Worm (Caenorhabditis elegans) whole organism, early embryonic: ENCODE results near the gene C45B11.9.

Experiments used
- B0310.2 ChIP-seq: sonication (generic microtip); optimal IDR thresholded peaks from 2 replicates; lab custom pipeline; 2016; ENCODE audit warnings: mild to moderate bottlenecking, missing genetic modification characterization, missing compliant biosample characterization
- F13C5.2 ChIP-seq: sonication (generic microtip); optimal IDR thresholded peaks from 2 replicates; lab custom pipeline; 2017; ENCODE audit warnings: mild to moderate bottlenecking, missing genetic modification characterization, inconsistent platforms, missing compliant biosample characterization
- ama-1 ChIP-seq: fragments of 150-350 bp; optimal IDR thresholded peaks from 2 replicates; lab custom pipeline; 2014
- ceh-13 ChIP-seq: fragments of 200-800 bp; sonication (Bioruptor generic); optimal IDR thresholded peaks from 2 replicates; lab custom pipeline; 2018; ENCODE audit warnings: mild to moderate bottlenecking, missing genetic modification characterization, missing compliant biosample characterization
- ceh-36 ChIP-seq: sonication (generic microtip); optimal IDR thresholded peaks from 2 replicates; lab custom pipeline; 2016; ENCODE audit warnings: missing genetic modification characterization, inconsistent platforms, missing compliant biosample characterization
- ets-7 ChIP-seq: sonication (generic microtip); optimal IDR thresholded peaks from 2 replicates; lab custom pipeline; 2016; ENCODE audit warnings: missing genotype, missing genetic modification characterization, missing compliant biosample characterization
- flt-1 ChIP-seq: fragments of 200-800 bp; sonication (Bioruptor generic); IDR thresholded peaks from 2 replicates; pipeline ENCODE4 v1.3.6; 2022; ENCODE audit warnings: missing genetic modification characterization, missing compliant biosample characterization
- hmbx-1 ChIP-seq: sonication (generic microtip); optimal IDR thresholded peaks from 2 replicates; lab custom pipeline; 2016; ENCODE audit warnings: mild to moderate bottlenecking, missing genetic modification characterization, missing compliant biosample characterization
- hnd-1 ChIP-seq: sonication (generic microtip); optimal IDR thresholded peaks from 2 replicates; lab custom pipeline; 2016; ENCODE audit warnings: missing genetic modification characterization, missing compliant biosample characterization
- pes-1 ChIP-seq: fragments of 200-800 bp; sonication (Bioruptor generic); IDR thresholded peaks from 2 replicates; pipeline ENCODE4 v1.3.6; 2022; ENCODE audit warnings: missing genetic modification reagents, missing genetic modification characterization, missing compliant biosample characterization
- scrt-1 ChIP-seq: fragments of 200-800 bp; sonication (Bioruptor generic); IDR thresholded peaks from 2 replicates; pipeline ENCODE4 v1.3.6; 2022; ENCODE audit warnings: missing genetic modification characterization, missing compliant biosample characterization
- sea-1 ChIP-seq: fragments of 200-800 bp; sonication (Bioruptor generic); conservative IDR thresholded peaks from 2 replicates; pipeline ENCODE4 v1.3.6; 2022; ENCODE audit warnings: missing genetic modification characterization, missing compliant biosample characterization
- tbx-37 ChIP-seq: fragments of 200-800 bp; sonication (Bioruptor generic); conservative IDR thresholded peaks from 2 replicates; pipeline ENCODE4 v1.3.6; 2022; ENCODE audit warnings: missing genetic modification reagents, missing genetic modification characterization, missing compliant biosample characterization
- tra-4 ChIP-seq: sonication (generic microtip); optimal IDR thresholded peaks from 2 replicates; lab custom pipeline; 2017; ENCODE audit warnings: missing genetic modification characterization, missing compliant biosample characterization

DNA sequence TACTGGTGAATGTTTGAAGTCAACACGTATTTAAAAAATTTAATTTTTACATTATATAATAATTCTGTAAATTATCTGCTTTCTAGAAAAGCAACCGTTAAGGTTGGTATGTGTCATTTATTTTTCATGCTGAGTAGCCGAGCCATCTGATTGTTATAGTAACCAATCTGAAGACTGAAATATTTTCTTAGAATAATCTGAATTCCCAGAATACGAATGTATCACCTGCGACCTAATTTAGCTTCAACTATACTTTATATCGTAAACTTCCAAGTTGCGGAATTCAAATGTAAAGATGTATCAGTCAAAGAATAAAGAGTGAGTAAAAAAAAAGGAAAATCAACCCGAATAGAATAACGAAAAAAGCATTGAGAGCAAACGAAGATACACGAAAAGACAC is 6.9 kb upstream of the C45B11.9 start:
- TF ChIP-seq sea-1 (no peak), scrt-1 (GFP tag; lab: Robert Waterston, UW) (no peak), ets-7 (tag; lab: Kevin White, UChicago) (no peak), tra-4 (tag; lab: Kevin White, UChicago) (no peak), B0310.2 (tag; lab: Kevin White, UChicago) (no peak), flt-1 (GFP tag; lab: Robert Waterston, UW) (no peak), hmbx-1 (tag; lab: Kevin White, UChicago) (no peak), ama-1 (lab: Kevin White, UChicago) (no peak), tbx-37 (GFP tag; lab: Robert Waterston, UW) (no peak), F13C5.2 (tag; lab: Kevin White, UChicago) (no peak), hnd-1 (no peak), pes-1 (GFP tag; lab: Robert Waterston, UW) (no peak), ceh-36 (tag; lab: Kevin White, UChicago) (no peak), ceh-13 (GFP tag; lab: Kevin White, UChicago) (no peak)
